Worm (Caenorhabditis elegans) whole organism, L2 larva: Measurements from ENCODE around the gene F21D12.2.

ENCODE experiments used
- C34F6.9 ChIP-seq: fragments of 150-350 bp; optimal IDR thresholded peaks from 2 replicates; lab custom pipeline; 2014; ENCODE audit warnings: missing biosample characterization, missing genetic modification characterization
- F13H6.1 ChIP-seq: sonication (generic microtip); optimal IDR thresholded peaks from 2 replicates; lab custom pipeline; 2016; ENCODE audit warnings: missing genetic modification characterization, missing compliant biosample characterization
- R02D3.7 ChIP-seq: fragments of 150-350 bp; optimal IDR thresholded peaks from 2 replicates; lab custom pipeline; 2014; ENCODE audit warnings: missing biosample characterization, missing genetic modification characterization
- Y55F3AM.14 ChIP-seq: fragments of 200-800 bp; sonication (Bioruptor generic); optimal IDR thresholded peaks from 2 replicates; lab custom pipeline; 2018; ENCODE audit warnings: mild to moderate bottlenecking, missing genetic modification characterization, missing compliant biosample characterization
- ZK546.5 ChIP-seq: sonication (generic microtip); optimal IDR thresholded peaks from 2 replicates; lab custom pipeline; 2017; ENCODE audit warnings: missing biosample characterization, missing genetic modification characterization
- aly-2 ChIP-seq: fragments of 150-350 bp; optimal IDR thresholded peaks from 2 replicates; lab custom pipeline; 2014; ENCODE audit warnings: missing biosample characterization, missing genetic modification characterization
- blmp-1 ChIP-seq: sonication (generic microtip); optimal IDR thresholded peaks from 2 replicates; lab custom pipeline; 2017; ENCODE audit warnings: missing genetic modification characterization, mild to moderate bottlenecking, missing compliant biosample characterization, antibody characterized with exemption, moderate library complexity; ENCODE audit not compliant: insufficient read depth
- ceh-16 ChIP-seq: fragments of 150-350 bp; optimal IDR thresholded peaks from 2 replicates; lab custom pipeline; 2014; ENCODE audit warnings: missing biosample characterization, missing genetic modification characterization
- crh-2 ChIP-seq: sonication (generic microtip); optimal IDR thresholded peaks from 2 replicates; lab custom pipeline; 2017; ENCODE audit warnings: missing biosample characterization, missing genetic modification characterization
- dmd-4 ChIP-seq: sonication (generic microtip); optimal IDR thresholded peaks from 2 replicates; lab custom pipeline; 2017; ENCODE audit warnings: missing biosample characterization, missing genetic modification characterization
- elt-1 ChIP-seq: fragments of 150-350 bp; optimal IDR thresholded peaks from 2 replicates; lab custom pipeline; 2014; ENCODE audit warnings: missing biosample characterization, missing genetic modification characterization
- fos-1 ChIP-seq: fragments of 150-350 bp; optimal IDR thresholded peaks from 2 replicates; lab custom pipeline; 2014; ENCODE audit warnings: missing biosample characterization, missing genetic modification characterization
- gmeb-1 ChIP-seq: fragments of 150-350 bp; optimal IDR thresholded peaks from 2 replicates; lab custom pipeline; 2014; ENCODE audit warnings: missing biosample characterization, missing genetic modification characterization
- lin-11 ChIP-seq: fragments of 150-350 bp; sonication (generic microtip); optimal IDR thresholded peaks from 2 replicates; lab custom pipeline; 2014; ENCODE audit warnings: missing biosample characterization, missing genetic modification characterization, inconsistent platforms, mixed read lengths
- lin-13 ChIP-seq: fragments of 150-350 bp; optimal IDR thresholded peaks from 2 replicates; lab custom pipeline; 2014; ENCODE audit warnings: missing biosample characterization, missing genetic modification reagents, missing genetic modification characterization
- lsy-2 ChIP-seq, 2 experiments: fragments of 150-350 bp in 1 of 2; sonication (generic microtip) in 1 of 2; optimal IDR thresholded peaks; 2 replicates each; lab custom pipeline; 2014 to 2017; ENCODE audit warnings: missing biosample characterization in 2 of 2, missing genetic modification characterization in 2 of 2
- mab-5 ChIP-seq: fragments of 150-350 bp; optimal IDR thresholded peaks from 2 replicates; lab custom pipeline; 2014; ENCODE audit warnings: missing biosample characterization, missing genetic modification characterization
- mbf-1 ChIP-seq: sonication (generic microtip); optimal IDR thresholded peaks from 2 replicates; lab custom pipeline; 2017; ENCODE audit warnings: missing biosample characterization, missing genetic modification characterization
- mdl-1 ChIP-seq, 2 experiments: fragments of 150-350 bp in 1 of 2; sonication (generic microtip) in 1 of 2; optimal IDR thresholded peaks; 2 replicates each; lab custom pipeline; 2017; ENCODE audit warnings: missing biosample characterization in 2 of 2, missing genetic modification characterization in 2 of 2
- nhr-11 ChIP-seq: fragments of 150-350 bp; optimal IDR thresholded peaks from 2 replicates; lab custom pipeline; 2014; ENCODE audit warnings: missing biosample characterization, missing genetic modification characterization
- nhr-129 ChIP-seq: fragments of 150-350 bp; optimal IDR thresholded peaks from 2 replicates; lab custom pipeline; 2014; ENCODE audit warnings: missing biosample characterization, missing genetic modification characterization
- nhr-21 ChIP-seq: fragments of 150-350 bp; optimal IDR thresholded peaks from 2 replicates; lab custom pipeline; 2014; ENCODE audit warnings: missing biosample characterization, missing genetic modification characterization
- nhr-237 ChIP-seq: fragments of 150-350 bp; optimal IDR thresholded peaks from 2 replicates; lab custom pipeline; 2014; ENCODE audit warnings: missing biosample characterization, missing genetic modification characterization
- nhr-6 ChIP-seq: fragments of 150-350 bp; optimal IDR thresholded peaks from 2 replicates; lab custom pipeline; 2014; ENCODE audit warnings: missing biosample characterization, missing genetic modification characterization
- peb-1 ChIP-seq: fragments of 150-350 bp; optimal IDR thresholded peaks from 2 replicates; lab custom pipeline; 2014; ENCODE audit warnings: missing biosample characterization, missing genetic modification characterization
- sem-4 ChIP-seq: fragments of 150-350 bp; optimal IDR thresholded peaks from 2 replicates; lab custom pipeline; 2014; ENCODE audit warnings: missing biosample characterization, missing genetic modification reagents, missing genetic modification characterization
- sma-3 ChIP-seq: sonication (generic microtip); optimal IDR thresholded peaks from 2 replicates; lab custom pipeline; 2016; ENCODE audit warnings: missing genetic modification reagents, missing genetic modification characterization, missing compliant biosample characterization
- sma-9 ChIP-seq, 2 experiments: fragments of 150-350 bp in 1 of 2; sonication (generic microtip) in 1 of 2; optimal IDR thresholded peaks; 2 replicates each; lab custom pipeline; 2014 to 2016; ENCODE audit warnings: missing genetic modification characterization in 2 of 2, mild to moderate bottlenecking in 1 of 2, missing biosample characterization in 1 of 2, missing compliant biosample characterization in 1 of 2, missing genetic modification reagents in 1 of 2, moderate library complexity in 1 of 2
- snpc-4 ChIP-seq: fragments of 150-350 bp; optimal IDR thresholded peaks from 2 replicates; lab custom pipeline; 2014; ENCODE audit warnings: missing biosample characterization, missing genetic modification characterization
- unc-39 ChIP-seq: fragments of 150-350 bp; optimal IDR thresholded peaks from 2 replicates; lab custom pipeline; 2014; ENCODE audit warnings: missing biosample characterization, missing genetic modification characterization
- unc-55 ChIP-seq: fragments of 150-350 bp; sonication (generic microtip); optimal IDR thresholded peaks from 3 replicates; lab custom pipeline; 2014; ENCODE audit warnings: missing biosample characterization, missing genetic modification reagents, missing genetic modification characterization
- unc-62 ChIP-seq: fragments of 150-350 bp; optimal IDR thresholded peaks from 2 replicates; lab custom pipeline; 2014; ENCODE audit warnings: missing biosample characterization, missing genetic modification reagents, missing genetic modification characterization
- zag-1 ChIP-seq: fragments of 150-350 bp; optimal IDR thresholded peaks from 2 replicates; lab custom pipeline; 2014; ENCODE audit warnings: missing biosample characterization, missing genetic modification characterization
- ztf-11 ChIP-seq: sonication (generic microtip); optimal IDR thresholded peaks from 2 replicates; lab custom pipeline; 2017; ENCODE audit warnings: missing biosample characterization, missing genetic modification characterization
- ztf-4 ChIP-seq: fragments of 150-350 bp; optimal IDR thresholded peaks from 2 replicates; lab custom pipeline; 2014; ENCODE audit warnings: missing biosample characterization, missing genetic modification characterization

Gene F21D12.2

DNA sequence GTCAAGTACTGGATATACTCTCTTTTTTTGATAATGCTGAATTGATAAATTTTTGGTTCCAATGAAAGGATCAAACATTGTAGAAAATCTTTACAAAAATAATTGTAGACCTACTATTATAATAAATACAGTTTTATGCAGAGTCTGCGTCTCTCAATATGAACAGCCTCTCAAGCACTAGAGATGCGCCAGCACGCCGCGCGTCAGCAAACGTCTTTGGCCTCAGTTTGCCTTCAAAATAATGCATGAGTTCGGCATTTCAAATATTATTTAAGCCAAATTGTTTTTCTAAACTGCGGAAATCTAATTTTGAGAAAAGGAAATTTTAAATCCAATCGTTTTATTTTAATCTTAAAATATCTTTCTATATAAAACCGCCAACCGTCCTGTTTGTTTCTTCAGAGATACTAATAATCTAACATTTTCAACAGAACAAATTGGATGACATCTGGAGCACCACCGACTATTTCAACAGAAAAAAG, 15.9 kb upstream of the F21D12.2 start, which contains the start of gene cul-4:
TSS of gene cul-4 (plus strand) at position 432 of the 482 bp plus-strand sequence.
- no peak for TF ChIP-seq sem-4 (tag; lab: Kevin White, UChicago)
- peak in 1 of 2 experiments; percentile 74 for TF ChIP-seq lsy-2 (tag; optimal IDR thresholded peaks at IDR 0.05; lab: Kevin White, UChicago)
- no peak for TF ChIP-seq mdl-1 (tag; optimal IDR thresholded peaks at IDR 0.05; lab: Kevin White, UChicago)
- TF ChIP-seq nhr-129 (tag; lab: Kevin White, UChicago), result peak; percentile 31
- peak; percentile 71 for TF ChIP-seq sma-3 (GFP tag; lab: Kevin White, UChicago)
- no peak for TF ChIP-seq unc-62
- peak; percentile 79 for TF ChIP-seq gmeb-1
- TF ChIP-seq F13H6.1 (tag; lab: Kevin White, UChicago), result no peak
- TF ChIP-seq nhr-6 (tag; lab: Kevin White, UChicago), result no peak
- TF ChIP-seq mab-5 (tag; lab: Kevin White, UChicago), result peak; percentile 30
- TF ChIP-seq blmp-1 (tag; lab: Kevin White, UChicago), result peak; percentile 27
- TF ChIP-seq C34F6.9 (tag; lab: Kevin White, UChicago), result peak; percentile 81
- TF ChIP-seq nhr-21, result peak; percentile 41
- TF ChIP-seq sma-9 (GFP tag; optimal IDR thresholded peaks at IDR 0.05; lab: Kevin White, UChicago), result peak; percentile 91
- TF ChIP-seq sma-9 (tag; optimal IDR thresholded peaks at IDR 0.05; lab: Kevin White, UChicago), result no peak
- TF ChIP-seq dmd-4 (tag; lab: Kevin White, UChicago), result no peak
- no peak for TF ChIP-seq ceh-16 (tag; lab: Kevin White, UChicago)
- TF ChIP-seq unc-39 (tag; lab: Kevin White, UChicago), result no peak
- peak; percentile 26 for TF ChIP-seq R02D3.7
- TF ChIP-seq ZK546.5 (tag; lab: Kevin White, UChicago), result no peak

DNA sequence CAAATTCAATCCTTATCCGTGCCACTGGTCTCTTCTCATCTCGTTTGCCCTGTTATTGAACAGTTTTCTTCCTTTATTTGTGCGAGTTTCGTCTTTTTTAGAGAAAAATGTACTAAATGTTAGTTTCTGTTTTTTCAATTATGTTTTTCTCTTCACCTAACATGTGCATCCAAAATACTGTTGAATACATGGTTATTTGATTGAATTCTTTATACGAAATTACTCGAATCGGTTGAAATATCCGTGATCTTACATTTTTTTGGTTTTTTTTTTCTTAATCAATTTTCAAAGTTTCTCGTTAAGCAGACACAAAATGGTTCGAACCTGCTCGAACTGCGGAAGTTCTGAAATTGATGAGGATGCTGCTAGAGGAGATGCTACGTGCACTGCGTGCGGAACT, 12.0 kb upstream of the F21D12.2 start, which contains the start of gene brf-1:
TSS of gene brf-1 (plus strand) at position 301 of the 400 bp plus-strand sequence.
- no peak for TF ChIP-seq nhr-129 (tag; lab: Kevin White, UChicago)
- TF ChIP-seq aly-2 (tag; lab: Kevin White, UChicago), result no peak
- TF ChIP-seq lin-11 (tag; lab: Kevin White, UChicago), result no peak
- no peak for TF ChIP-seq nhr-11 (tag; lab: Kevin White, UChicago)
- TF ChIP-seq dmd-4 (tag; lab: Kevin White, UChicago), result no peak
- no peak for TF ChIP-seq C34F6.9 (tag; lab: Kevin White, UChicago)
- no peak for TF ChIP-seq gmeb-1
- TF ChIP-seq ZK546.5 (tag; lab: Kevin White, UChicago), result no peak
- no peak for TF ChIP-seq crh-2 (tag; lab: Kevin White, UChicago)
- no peak for TF ChIP-seq peb-1 (tag; lab: Kevin White, UChicago)
- TF ChIP-seq ztf-4 (tag; lab: Kevin White, UChicago), result no peak
- TF ChIP-seq sma-9 (GFP tag; optimal IDR thresholded peaks at IDR 0.05; lab: Kevin White, UChicago), result no peak
- no peak for TF ChIP-seq sma-9 (tag; optimal IDR thresholded peaks at IDR 0.05; lab: Kevin White, UChicago)

DNA sequence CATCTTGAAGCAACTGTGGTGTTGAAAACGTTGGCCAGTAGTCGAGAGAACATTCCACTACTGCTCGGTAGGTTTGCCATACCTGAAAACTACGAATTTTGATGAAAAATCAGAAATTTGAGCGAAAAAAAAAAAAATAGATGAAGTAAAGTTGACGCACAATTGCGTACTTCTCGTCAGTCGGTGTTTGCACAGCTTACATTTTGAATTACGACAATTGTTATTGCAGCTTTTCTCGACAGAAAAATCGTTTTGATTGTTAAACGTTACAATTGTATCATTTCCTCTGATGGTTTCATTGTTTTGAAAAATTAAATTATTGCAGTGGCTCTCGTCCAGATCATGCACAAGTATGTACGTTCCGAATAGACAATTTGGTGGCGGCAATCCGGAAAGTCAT, 7.5 kb upstream of the F21D12.2 start, which contains the start of the genes F45E12.5 and cnep-1:
TSS of gene F45E12.5 (minus strand) at position 93 of the 400 bp plus-strand sequence.
TSS of gene cnep-1 (plus strand) at position 326 of the 400 bp plus-strand sequence.
- TF ChIP-seq unc-62, result no peak
- TF ChIP-seq C34F6.9 (tag; lab: Kevin White, UChicago), result peak; percentile 48
- peak in 1 of 2 experiments; percentile 37 for TF ChIP-seq lsy-2 (tag; optimal IDR thresholded peaks at IDR 0.05; lab: Kevin White, UChicago)
- no peak for TF ChIP-seq nhr-11 (tag; lab: Kevin White, UChicago)
- no peak for TF ChIP-seq ztf-11 (tag; lab: Kevin White, UChicago)
- peak; percentile 36 for TF ChIP-seq unc-55 (GFP tag; lab: Kevin White, UChicago)
- peak; percentile 41 for TF ChIP-seq nhr-129 (tag; lab: Kevin White, UChicago)
- TF ChIP-seq, all 48 proteins: peak for 4

DNA sequence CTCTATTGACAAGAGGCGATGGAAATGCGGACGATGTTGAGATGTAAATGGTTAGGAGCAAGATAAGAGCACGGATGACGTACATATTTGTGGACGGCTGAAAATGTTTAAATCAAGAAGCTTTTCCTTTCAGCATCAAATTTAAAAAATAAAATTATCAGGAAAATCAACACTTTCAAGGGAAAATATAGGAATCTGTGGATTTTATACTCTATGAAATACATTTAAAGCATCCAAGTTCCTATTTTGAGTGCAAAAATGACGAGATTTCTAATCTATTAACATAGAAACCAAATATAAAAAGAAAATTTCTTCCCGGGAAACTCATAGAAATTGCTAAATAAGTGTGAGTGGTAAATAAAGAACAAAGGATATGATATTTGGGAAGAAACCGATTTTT, 3.5 kb upstream of the F21D12.2 start, which contains the start of gene F45E12.6:
TSS of gene F45E12.6 (minus strand) at position 101 of the 400 bp plus-strand sequence.
- no peak for TF ChIP-seq fos-1 (tag; lab: Kevin White, UChicago)
- no peak for TF ChIP-seq mbf-1 (tag; lab: Kevin White, UChicago)
- no peak for TF ChIP-seq dmd-4 (tag; lab: Kevin White, UChicago)
- no peak for TF ChIP-seq nhr-237 (tag; lab: Kevin White, UChicago)
- TF ChIP-seq sma-9 (GFP tag; optimal IDR thresholded peaks at IDR 0.05; lab: Kevin White, UChicago), result no peak
- TF ChIP-seq sma-9 (tag; optimal IDR thresholded peaks at IDR 0.05; lab: Kevin White, UChicago), result no peak
- no peak for TF ChIP-seq Y55F3AM.14 (GFP tag; lab: Kevin White, UChicago)
- no peak for TF ChIP-seq lin-13 (GFP tag; lab: Kevin White, UChicago)
- TF ChIP-seq R02D3.7, result no peak
- no peak for TF ChIP-seq elt-1 (tag; lab: Kevin White, UChicago)
- no peak for TF ChIP-seq peb-1 (tag; lab: Kevin White, UChicago)
- TF ChIP-seq F13H6.1 (tag; lab: Kevin White, UChicago), result no peak
- no peak for TF ChIP-seq snpc-4 (tag; lab: Kevin White, UChicago)
- no peak for TF ChIP-seq zag-1 (tag; lab: Kevin White, UChicago)
- TF ChIP-seq ceh-16 (tag; lab: Kevin White, UChicago), result no peak
- TF ChIP-seq gmeb-1, result no peak
- TF ChIP-seq mab-5 (tag; lab: Kevin White, UChicago), result no peak
- TF ChIP-seq unc-55 (GFP tag; lab: Kevin White, UChicago), result no peak
- no peak for TF ChIP-seq ztf-11 (tag; lab: Kevin White, UChicago)
